Worm (Caenorhabditis elegans) whole organism, L1 larva: ENCODE results near the gene R10D12.10.

Source experiments
- C04F5.9 ChIP-seq: sonication (generic microtip); optimal IDR thresholded peaks from 2 replicates; lab custom pipeline; 2016; ENCODE audit warnings: missing genetic modification characterization, missing compliant biosample characterization
- ama-1 ChIP-seq: fragments of 150-350 bp; optimal IDR thresholded peaks from 2 replicates; lab custom pipeline; 2014
- dpl-1 ChIP-seq, 3 experiments: fragments of 150-350 bp in 2 of 3; sonication (generic microtip) in 1 of 3; optimal IDR thresholded peaks; 2 replicates each; lab custom pipeline; 2014 to 2017; ENCODE audit warnings: missing biosample characterization in 3 of 3, missing genetic modification characterization in 3 of 3, missing genetic modification reagents in 3 of 3
- efl-3 ChIP-seq: fragments of 200-800 bp; sonication (Bioruptor generic); optimal IDR thresholded peaks from 2 replicates; lab custom pipeline; 2018; ENCODE audit warnings: mild to moderate bottlenecking, missing genetic modification characterization, missing compliant biosample characterization
- egl-13 ChIP-seq: sonication (generic microtip); optimal IDR thresholded peaks from 2 replicates; lab custom pipeline; 2016; ENCODE audit warnings: missing genotype, missing genetic modification reagents, missing genetic modification characterization, missing compliant biosample characterization
- elt-3 ChIP-seq, 6 experiments: fragments of 150-350 bp in 1 of 6; sonication (generic microtip); optimal IDR thresholded peaks; 2 replicates each; lab custom pipeline; 2017 to 2018; ENCODE audit warnings: missing biosample characterization in 6 of 6, missing genetic modification characterization in 6 of 6, inconsistent platforms in 1 of 6
- fkh-10 ChIP-seq: sonication (generic microtip); optimal IDR thresholded peaks from 2 replicates; lab custom pipeline; 2017; ENCODE audit warnings: missing biosample characterization, missing genetic modification reagents, missing genetic modification characterization
- jun-1 ChIP-seq: fragments of 150-350 bp; optimal IDR thresholded peaks from 2 replicates; lab custom pipeline; 2014; ENCODE audit warnings: missing biosample characterization, missing genetic modification reagents, missing genetic modification characterization
- nhr-11 ChIP-seq: fragments of 150-350 bp; optimal IDR thresholded peaks from 2 replicates; lab custom pipeline; 2014; ENCODE audit warnings: missing biosample characterization, missing genetic modification characterization
- nhr-12 ChIP-seq: sonication (generic microtip); optimal IDR thresholded peaks from 2 replicates; lab custom pipeline; 2017; ENCODE audit warnings: missing biosample characterization, missing genetic modification characterization
- nhr-90 ChIP-seq: sonication (generic microtip); optimal IDR thresholded peaks from 2 replicates; lab custom pipeline; 2016; ENCODE audit warnings: mild to moderate bottlenecking, missing genetic modification characterization, missing compliant biosample characterization; ENCODE audit not compliant: poor library complexity
- pax-3 ChIP-seq: fragments of 200-800 bp; sonication (Bioruptor generic); optimal IDR thresholded peaks from 2 replicates; lab custom pipeline; 2018; ENCODE audit warnings: mild to moderate bottlenecking, missing genetic modification characterization, moderate library complexity, missing compliant biosample characterization
- tbx-2 ChIP-seq: sonication (generic microtip); optimal IDR thresholded peaks from 2 replicates; lab custom pipeline; 2016; ENCODE audit warnings: missing genetic modification characterization, missing compliant biosample characterization
- unc-86 ChIP-seq: sonication (generic microtip); optimal IDR thresholded peaks from 2 replicates; lab custom pipeline; 2016; ENCODE audit warnings: missing genetic modification characterization, missing compliant biosample characterization

DNA sequence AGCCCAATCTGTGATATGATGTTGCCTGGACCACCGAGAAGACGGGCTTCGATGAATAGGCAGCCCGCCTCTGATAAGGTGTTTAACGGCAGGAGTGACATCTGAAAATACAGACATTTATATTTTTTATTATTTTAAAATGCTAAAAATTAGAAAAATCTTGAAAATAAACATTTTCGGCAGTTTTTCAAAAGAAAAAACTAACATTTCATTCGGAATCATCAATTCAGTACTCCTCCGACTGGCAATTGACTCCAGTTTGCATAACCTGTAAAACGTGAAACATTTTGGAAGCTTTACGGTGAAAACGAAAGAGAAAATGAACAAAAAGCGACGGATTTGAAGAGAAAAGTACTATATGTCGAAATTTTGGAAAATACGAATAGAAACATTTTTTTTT is 47.7 kb upstream of the R10D12.10 start, which contains the start of gene ric-7:
- TF ChIP-seq unc-86 (tag; lab: Kevin White, UChicago) (no peak), efl-3 (GFP tag; lab: Kevin White, UChicago) (no peak), jun-1 (tag; lab: Kevin White, UChicago) (no peak), C04F5.9 (no peak), nhr-11 (tag; lab: Kevin White, UChicago) (no peak), elt-3 (tag; optimal IDR thresholded peaks at IDR 0.05; lab: Kevin White, UChicago) (no peak), fkh-10 (no peak), tbx-2 (tag; lab: Kevin White, UChicago) (no peak), nhr-90 (tag; lab: Kevin White, UChicago) (no peak), nhr-12 (tag; lab: Kevin White, UChicago) (no peak), dpl-1 (GFP tag; optimal IDR thresholded peaks at IDR 0.05; lab: Kevin White, UChicago) (no peak), ama-1 (lab: Kevin White, UChicago) (no peak), egl-13 (tag; lab: Kevin White, UChicago) (no peak), pax-3 (tag; lab: Kevin White, UChicago) (no peak)
